Worm (Caenorhabditis elegans): Measurements from ENCODE around the gene T08G5.3.

The T08G5.3 gene

DNA sequence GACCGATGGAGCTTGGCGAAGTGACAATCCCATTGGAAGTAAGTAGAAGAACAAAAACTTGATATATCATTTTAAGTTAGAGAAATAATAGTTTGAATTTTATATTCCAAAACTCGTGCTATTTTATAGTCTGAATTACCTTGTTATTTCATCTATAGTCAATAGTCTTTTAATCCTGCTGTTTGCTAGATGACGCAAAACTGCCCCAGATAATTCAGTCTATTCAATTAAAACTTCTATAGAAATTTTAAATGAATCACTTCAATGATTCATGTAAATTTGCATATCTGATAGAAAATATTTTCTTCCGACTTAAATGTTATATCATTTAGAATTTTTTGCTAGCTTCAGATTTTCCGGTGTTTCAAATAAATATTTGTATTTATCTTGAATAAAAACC is 4.2 kb downstream of the T08G5.3 start, which contains the start of gene T08G5.15:
Gene T08G5.15, minus strand, starts transcription at position 101 of the 400 bp plus-strand sequence.
- TF ChIP-seq nhr-6 (tag; optimal IDR thresholded peaks at IDR 0.05) (no peak), sma-3 (GFP tag; optimal IDR thresholded peaks at IDR 0.05) (no peak), nhr-21 (tag; optimal IDR thresholded peaks at IDR 0.05) (no peak), nhr-23 (tag; optimal IDR thresholded peaks at IDR 0.05) (no peak), ZK546.5 (tag; optimal IDR thresholded peaks at IDR 0.05) (no peak), dmd-4 (tag; optimal IDR thresholded peaks at IDR 0.05) (no peak), lin-39 (tag; optimal IDR thresholded peaks at IDR 0.05) (no peak), egl-27 (tag; optimal IDR thresholded peaks at IDR 0.05) (no peak), mbf-1 (tag; optimal IDR thresholded peaks at IDR 0.05) (no peak), elt-1 (tag; optimal IDR thresholded peaks at IDR 0.05) (no peak), nhr-129 (tag; optimal IDR thresholded peaks at IDR 0.05) (no peak), gmeb-1 (tag; optimal IDR thresholded peaks at IDR 0.05) (no peak)

DNA sequence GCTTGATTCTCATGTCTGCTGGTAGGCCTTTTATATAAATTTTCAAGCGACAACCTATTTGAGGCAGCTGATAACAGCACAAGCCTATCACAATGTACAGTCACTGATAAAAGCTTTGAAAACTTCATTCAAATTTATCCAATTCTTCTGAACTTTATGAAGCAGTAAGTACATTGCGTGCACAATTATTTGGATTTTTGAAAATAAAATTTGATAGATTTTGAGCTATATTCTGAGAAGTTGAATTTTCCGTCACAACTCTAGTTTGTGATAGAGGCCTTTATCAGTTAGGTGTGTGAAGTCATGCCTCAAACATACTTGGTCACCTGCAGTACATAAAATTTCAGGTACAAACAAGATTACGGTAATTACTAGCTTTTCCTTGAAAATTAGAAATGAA is 8.6 kb downstream of the T08G5.3 start, which contains the start of the genes mtl-2 and T08G5.1:
Gene mtl-2, minus strand, starts transcription at position 34 of the 400 bp plus-strand sequence.
Gene T08G5.1, plus strand, starts transcription at position 127 of the 400 bp plus-strand sequence.
- TF ChIP-seq fos-1 (tag; optimal IDR thresholded peaks at IDR 0.05), result peak; percentile 48
- no peak for TF ChIP-seq lin-13 (GFP tag; optimal IDR thresholded peaks at IDR 0.05)

DNA sequence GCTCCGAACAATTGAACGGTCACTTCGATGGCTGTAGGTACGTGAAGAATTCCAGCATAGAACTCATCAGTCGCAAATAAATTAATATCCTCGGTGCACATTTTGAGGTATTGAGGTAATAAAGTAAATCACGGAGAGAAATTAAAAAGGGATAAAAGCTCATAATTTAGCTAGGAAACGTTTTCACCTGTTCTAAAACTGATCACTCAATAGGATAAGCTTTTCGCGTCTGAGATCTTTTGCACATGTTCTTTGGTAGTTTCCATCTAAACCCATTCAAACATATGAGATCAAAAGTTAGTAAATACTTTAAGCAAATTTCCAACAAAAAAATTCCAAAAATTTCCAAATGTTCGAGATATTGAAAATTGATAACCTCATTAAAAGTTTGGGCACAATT is 9.8 kb downstream of the T08G5.3 start, which contains the start of gene srh-308:
Gene srh-308, minus strand, starts transcription at position 101 of the 400 bp plus-strand sequence.
- TF ChIP-seq R02D3.7 (tag; optimal IDR thresholded peaks at IDR 0.05) (no peak), ztf-4 (tag; optimal IDR thresholded peaks at IDR 0.05) (no peak), mdl-1 (tag; optimal IDR thresholded peaks at IDR 0.05) (no peak), ceh-16 (tag; optimal IDR thresholded peaks at IDR 0.05) (no peak), nhr-11 (tag; optimal IDR thresholded peaks at IDR 0.05) (no peak), gmeb-1 (tag; optimal IDR thresholded peaks at IDR 0.05) (no peak), unc-55 (GFP tag; optimal IDR thresholded peaks at IDR 0.05) (no peak), sma-9 (GFP tag; optimal IDR thresholded peaks at IDR 0.05) (no peak), sma-9 (tag; optimal IDR thresholded peaks at IDR 0.05) (no peak), egl-27 (tag; optimal IDR thresholded peaks at IDR 0.05) (no peak), nhr-129 (tag; optimal IDR thresholded peaks at IDR 0.05) (no peak), lin-11 (tag; optimal IDR thresholded peaks at IDR 0.05) (no peak)

DNA sequence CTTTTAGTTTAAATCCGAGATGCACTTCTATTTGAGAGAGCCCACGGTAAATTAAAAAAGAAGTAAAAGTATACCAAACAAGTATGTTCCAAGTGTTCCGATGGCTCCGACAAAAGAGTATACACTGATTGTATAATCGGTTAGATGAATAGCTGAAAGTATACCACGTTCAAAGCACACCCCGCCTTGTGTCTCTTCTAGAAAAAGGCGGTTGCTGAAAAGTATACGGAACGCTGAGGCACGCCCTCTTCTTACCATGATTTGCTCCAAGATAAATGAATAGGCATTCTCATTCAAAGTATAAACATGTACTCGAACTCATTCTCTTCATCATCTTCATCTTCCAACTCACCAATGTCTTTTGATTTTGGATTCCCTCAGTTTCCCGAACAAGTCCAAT is 12.9 kb downstream of the T08G5.3 start, which contains the start of gene end-3:
Gene end-3, plus strand, starts transcription at position 301 of the 400 bp plus-strand sequence.
- TF ChIP-seq sma-3 (GFP tag; optimal IDR thresholded peaks at IDR 0.05), result no peak

DNA sequence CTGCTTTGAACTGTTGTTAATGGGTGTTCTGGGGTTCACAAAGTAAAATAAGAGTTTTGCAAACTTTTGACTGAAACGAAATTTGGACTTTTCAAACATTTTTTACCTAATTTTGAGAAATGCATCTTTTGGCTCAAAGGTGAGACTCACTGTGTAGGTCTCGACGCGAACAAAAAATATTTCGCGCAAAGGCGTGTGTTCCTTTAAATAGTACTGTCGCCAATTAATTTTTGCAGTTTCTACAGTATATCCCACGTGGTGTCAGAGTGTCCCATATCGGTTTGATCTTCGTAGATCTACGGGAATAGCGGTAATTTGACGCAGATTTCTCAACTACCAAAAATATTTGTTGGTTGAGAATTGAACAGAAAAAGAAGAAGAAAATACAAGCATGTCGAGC is 13.6 kb downstream of the T08G5.3 start:
- no peak for TF ChIP-seq lin-11 (tag; optimal IDR thresholded peaks at IDR 0.05)
- no peak for TF ChIP-seq nhr-11 (tag; optimal IDR thresholded peaks at IDR 0.05)
- TF ChIP-seq nhr-12 (tag; optimal IDR thresholded peaks at IDR 0.05), result no peak
- TF ChIP-seq elt-3 (tag; optimal IDR thresholded peaks at IDR 0.05), result no peak
- no peak for TF ChIP-seq sem-4 (tag; optimal IDR thresholded peaks at IDR 0.05)
- TF ChIP-seq elt-1 (tag; optimal IDR thresholded peaks at IDR 0.05), result no peak
- TF ChIP-seq F13H6.1 (tag; optimal IDR thresholded peaks at IDR 0.05), result no peak
- TF ChIP-seq ztf-11 (tag; optimal IDR thresholded peaks at IDR 0.05), result no peak
- TF ChIP-seq zag-1 (tag; optimal IDR thresholded peaks at IDR 0.05), result no peak

DNA sequence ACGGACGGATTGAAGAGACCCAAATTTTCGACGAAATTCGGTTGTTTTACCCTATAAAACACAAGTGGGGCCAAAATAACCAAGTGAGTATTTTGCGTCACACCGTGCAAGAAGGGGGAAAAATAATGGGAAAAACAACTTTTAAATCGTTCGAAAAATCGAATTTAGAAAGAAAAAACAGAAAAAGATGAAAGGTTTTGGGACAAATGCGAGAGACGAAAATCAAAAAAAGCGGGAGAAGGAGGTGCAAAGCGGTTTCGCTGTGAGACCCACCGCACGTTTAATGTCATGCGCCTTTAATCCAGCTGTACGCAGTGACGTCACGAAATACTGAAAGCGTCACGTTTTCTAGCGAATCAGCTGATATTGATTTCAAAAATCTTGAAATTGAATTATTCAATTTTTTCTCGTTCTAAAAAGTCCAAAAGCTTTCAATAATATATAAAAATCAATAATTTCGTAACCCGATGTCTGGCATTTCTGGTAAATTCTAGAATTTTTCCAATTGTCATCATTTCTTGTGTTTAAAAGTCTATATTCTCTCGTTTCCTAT is 15.2 kb downstream of the T08G5.3 start, which contains the start of the genes ddx-17 and aip-1:
Gene ddx-17, minus strand, starts transcription at position 51 of the 553 bp plus-strand sequence.
Gene aip-1, plus strand, starts transcription at position 332 of the 553 bp plus-strand sequence.
- peak; percentile 51 for TF ChIP-seq nhr-21 (tag; optimal IDR thresholded peaks at IDR 0.05)
- peak; percentile 65 for TF ChIP-seq gmeb-1 (tag; optimal IDR thresholded peaks at IDR 0.05)
- peak; percentile 88 for TF ChIP-seq unc-55 (GFP tag; optimal IDR thresholded peaks at IDR 0.05)
- peak; percentile 87 for TF ChIP-seq skn-1 (tag; optimal IDR thresholded peaks at IDR 0.05)
- peak; percentile 23 for TF ChIP-seq ztf-4 (tag; optimal IDR thresholded peaks at IDR 0.05)
- TF ChIP-seq fos-1 (tag; optimal IDR thresholded peaks at IDR 0.05), result peak; percentile 60
- TF ChIP-seq crh-2 (tag; optimal IDR thresholded peaks at IDR 0.05), result peak; percentile 88
- TF ChIP-seq lin-13 (GFP tag; optimal IDR thresholded peaks at IDR 0.05), result peak; percentile 33
- TF ChIP-seq alr-1 (tag; optimal IDR thresholded peaks at IDR 0.05), result no peak
- no peak for TF ChIP-seq elt-3 (tag; optimal IDR thresholded peaks at IDR 0.05)
- TF ChIP-seq mbf-1 (tag; optimal IDR thresholded peaks at IDR 0.05), result no peak
- TF ChIP-seq nhr-129 (tag; optimal IDR thresholded peaks at IDR 0.05), result peak; percentile 86
- TF ChIP-seq ztf-11 (tag; optimal IDR thresholded peaks at IDR 0.05), result no peak
- no peak for TF ChIP-seq mdl-1 (tag; optimal IDR thresholded peaks at IDR 0.05)
- no peak for TF ChIP-seq lin-39 (tag; optimal IDR thresholded peaks at IDR 0.05)
- no peak for TF ChIP-seq nhr-12 (tag; optimal IDR thresholded peaks at IDR 0.05)
- no peak for TF ChIP-seq Y55F3AM.14 (GFP tag; optimal IDR thresholded peaks at IDR 0.05)
- peak; percentile 58 for TF ChIP-seq lin-11 (tag; optimal IDR thresholded peaks at IDR 0.05)
- TF ChIP-seq sma-3 (GFP tag; optimal IDR thresholded peaks at IDR 0.05), result peak; percentile 34
- TF ChIP-seq ama-1 (optimal IDR thresholded peaks at IDR 0.05), result peak; percentile 83
- TF ChIP-seq C34F6.9 (tag; optimal IDR thresholded peaks at IDR 0.05), result peak; percentile 92
- peak; percentile 23 for TF ChIP-seq nhr-10 (tag; optimal IDR thresholded peaks at IDR 0.05)
- TF ChIP-seq blmp-1 (tag; optimal IDR thresholded peaks at IDR 0.05; ENCODE audit: insufficient read depth), result peak; percentile 36
- peak; percentile 35 to 87 for TF ChIP-seq lsy-2 (tag; optimal IDR thresholded peaks at IDR 0.05)
- TF ChIP-seq nhr-23 (tag; optimal IDR thresholded peaks at IDR 0.05), result no peak
- TF ChIP-seq F13H6.1 (tag; optimal IDR thresholded peaks at IDR 0.05), result peak; percentile 55
- peak; percentile 2 for TF ChIP-seq sem-4 (tag; optimal IDR thresholded peaks at IDR 0.05)
- TF ChIP-seq ZK546.5 (tag; optimal IDR thresholded peaks at IDR 0.05), result no peak
- TF ChIP-seq zag-1 (tag; optimal IDR thresholded peaks at IDR 0.05), result no peak
- TF ChIP-seq unc-39 (tag; optimal IDR thresholded peaks at IDR 0.05), result no peak

Data from whole organism, L2 larva.